Fruit fly (Drosophila melanogaster) whole organism, adult: ENCODE measurements around the gene CG32295.

Experiments used
- CG14711 ChIP-seq: fragments of 200-800 bp; sonication (Bioruptor generic); optimal IDR thresholded peaks from 2 replicates; lab custom pipeline; 2018; ENCODE audit warnings: missing biosample characterization, mild to moderate bottlenecking, missing genetic modification characterization, moderate library complexity
- CG1620 ChIP-seq: fragments of 200-800 bp; sonication (Bioruptor generic); optimal IDR thresholded peaks from 2 replicates; lab custom pipeline; 2016; ENCODE audit warnings: missing biosample characterization, missing genetic modification characterization
- CG33017 ChIP-seq: fragments of 200-800 bp; sonication (Bioruptor generic); optimal IDR thresholded peaks from 2 replicates; lab custom pipeline; 2018; ENCODE audit warnings: missing biosample characterization, mild to moderate bottlenecking, missing genetic modification characterization, moderate library complexity
- CG5204 ChIP-seq: fragments of 200-800 bp; sonication (Bioruptor generic); optimal IDR thresholded peaks from 2 replicates; lab custom pipeline; 2016; ENCODE audit warnings: missing biosample characterization, missing genetic modification characterization
- CG7045 ChIP-seq: fragments of 200-800 bp; sonication (Bioruptor generic); optimal IDR thresholded peaks from 2 replicates; lab custom pipeline; 2017; ENCODE audit warnings: missing biosample characterization, mild to moderate bottlenecking, missing genetic modification characterization
- Clk ChIP-seq: fragments of 200-800 bp; sonication (Bioruptor generic); optimal IDR thresholded peaks from 2 replicates; lab custom pipeline; 2017; ENCODE audit warnings: missing biosample characterization, missing genetic modification characterization
- Crg-1 ChIP-seq: fragments of 200-800 bp; sonication (Bioruptor generic); optimal IDR thresholded peaks from 2 replicates; lab custom pipeline; 2016; ENCODE audit warnings: missing biosample characterization, missing genetic modification characterization
- Hr96 ChIP-seq: fragments of 200-800 bp; sonication (Bioruptor generic); optimal IDR thresholded peaks from 2 replicates; lab custom pipeline; 2016; ENCODE audit warnings: missing biosample characterization, missing genetic modification characterization
- cic ChIP-seq: fragments of 200-800 bp; sonication (Bioruptor generic); optimal IDR thresholded peaks from 2 replicates; lab custom pipeline; 2017; ENCODE audit warnings: missing biosample characterization, mild to moderate bottlenecking, missing genetic modification characterization, moderate library complexity
- kay ChIP-seq: fragments of 200-800 bp; sonication (Bioruptor generic); peaks from one replicate; lab custom pipeline; 2016; ENCODE audit warnings: missing biosample characterization, missing genetic modification characterization, borderline replicate concordance
- tj ChIP-seq: fragments of 200-800 bp; sonication (Bioruptor generic); optimal IDR thresholded peaks from 3 replicates; lab custom pipeline; 2017; ENCODE audit warnings: missing biosample characterization, mild to moderate bottlenecking, missing genetic modification characterization, moderate library complexity
- toe ChIP-seq: fragments of 200-800 bp; sonication (Bioruptor generic); optimal IDR thresholded peaks from 2 replicates; lab custom pipeline; 2016; ENCODE audit warnings: missing biosample characterization, missing genetic modification characterization

dm6 chr3L:2552844-2553839 lies 26.4 kb upstream of the CG32295 start:
- TF ChIP-seq CG5204 (GFP tag; lab: Kevin White, UChicago) (no peak), Crg-1 (no peak), CG1620 (peak; percentile 5), cic (GFP tag; lab: Kevin White, UChicago) (no peak), kay (GFP tag; lab: Kevin White, UChicago) (no peak), toe (GFP tag; lab: Kevin White, UChicago) (no peak), CG14711 (tag; lab: Kevin White, UChicago) (no peak), tj (GFP tag; lab: Kevin White, UChicago) (peak; percentile 99), CG7045 (GFP tag; lab: Kevin White, UChicago) (no peak), Clk (GFP tag; lab: Kevin White, UChicago) (no peak), CG33017 (tag; lab: Kevin White, UChicago) (no peak), Hr96 (GFP tag; lab: Kevin White, UChicago) (no peak)
